Worm (Caenorhabditis elegans): ENCODE data around the gene gst-16.

The gst-16 gene

DNA sequence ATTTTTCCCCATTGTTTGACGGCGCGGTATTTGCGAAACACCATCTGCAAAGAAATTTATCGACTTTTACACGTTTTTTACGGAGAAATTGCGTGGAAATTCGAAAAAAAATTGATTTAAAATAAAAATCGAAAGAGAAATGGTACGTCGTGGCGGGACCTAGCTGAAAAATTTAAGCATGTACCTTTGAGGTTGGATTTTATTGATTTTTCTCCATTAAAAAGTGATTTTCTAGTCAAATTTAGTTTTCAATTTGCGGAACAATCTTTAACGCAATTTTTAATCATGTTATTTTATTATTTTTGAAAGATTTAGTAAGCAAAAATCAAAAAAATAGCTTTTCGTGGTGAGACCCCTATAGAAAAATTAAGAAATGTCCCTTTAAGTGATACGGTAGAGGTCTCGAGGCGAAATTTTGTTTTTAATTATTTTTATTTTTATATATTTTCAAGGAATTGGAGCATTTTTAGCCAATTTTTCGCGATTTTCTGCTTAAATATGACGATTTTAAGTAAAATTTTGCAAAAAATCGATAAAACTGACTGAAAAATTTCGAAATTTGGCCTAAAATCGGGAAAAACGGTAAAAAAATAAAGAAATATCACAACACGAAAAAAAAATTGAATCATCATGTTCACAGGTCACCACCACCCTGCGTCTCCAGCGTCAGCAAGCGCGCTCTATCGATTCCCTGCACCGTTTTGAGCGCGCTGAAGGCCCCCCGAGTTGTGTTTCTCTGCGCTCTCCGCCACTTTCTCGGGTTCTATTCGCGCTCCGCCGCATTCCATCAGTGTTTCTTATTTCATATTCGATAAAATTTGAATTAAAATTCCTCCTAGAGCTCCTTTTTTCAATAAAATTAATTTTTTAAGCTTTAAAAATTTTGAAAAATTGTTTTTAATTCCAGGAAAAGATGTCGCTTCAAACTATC lies 49.0 kb downstream of the gst-16 start, which contains the start of the genes mrpl-37 and lin-38 (continued):
- TF ChIP-seq lin-15B (tag; optimal IDR thresholded peaks at IDR 0.05) = peak; percentile 97
- TF ChIP-seq pqm-1 (tag; optimal IDR thresholded peaks at IDR 0.05) = no peak
- no peak for TF ChIP-seq nhr-84 (tag; optimal IDR thresholded peaks at IDR 0.05)
- no peak for TF ChIP-seq nhr-47 (tag; optimal IDR thresholded peaks at IDR 0.05)
- no peak for TF ChIP-seq pax-3 (tag; optimal IDR thresholded peaks at IDR 0.05)
- TF ChIP-seq hlh-4 (tag; optimal IDR thresholded peaks at IDR 0.05) = no peak
- TF ChIP-seq isw-1 (GFP tag; IDR thresholded peaks at IDR 0.05) = peak; percentile 32; the same call in 1 of the 2 replicates
- no peak for TF ChIP-seq C04F5.9 (tag; optimal IDR thresholded peaks at IDR 0.05)
- TF ChIP-seq lin-14 (GFP tag; optimal IDR thresholded peaks at IDR 0.05) = no peak
- peak; percentile 48 for TF ChIP-seq snpc-4 (tag; optimal IDR thresholded peaks at IDR 0.05)
- no peak for TF ChIP-seq elt-2 (tag; optimal IDR thresholded peaks at IDR 0.05)
- no peak for TF ChIP-seq nhr-20 (tag; optimal IDR thresholded peaks at IDR 0.05)
- TF ChIP-seq nhr-28 (tag; optimal IDR thresholded peaks at IDR 0.05) = no peak
- TF ChIP-seq ets-5 (GFP tag; IDR thresholded peaks at IDR 0.05) = no peak
- peak; percentile 65 for TF ChIP-seq lin-13 (GFP tag; optimal IDR thresholded peaks at IDR 0.05)
- TF ChIP-seq unc-130 (tag; optimal IDR thresholded peaks at IDR 0.05) = peak; percentile 60
- TF ChIP-seq nhr-90 (tag; optimal IDR thresholded peaks at IDR 0.05; ENCODE audit: poor library complexity) = peak; percentile 9
- no peak for TF ChIP-seq unc-62 (GFP tag; optimal IDR thresholded peaks at IDR 0.05)
- no peak for TF ChIP-seq nhr-71 (tag; optimal IDR thresholded peaks at IDR 0.05)
- TF ChIP-seq mab-9 (GFP tag; IDR thresholded peaks at IDR 0.05) = no peak
- TF ChIP-seq egl-27 (tag; optimal IDR thresholded peaks at IDR 0.05) = no peak
- TF ChIP-seq nhr-77 (tag; optimal IDR thresholded peaks at IDR 0.05) = peak; percentile 91
- TF ChIP-seq pag-3 (tag; optimal IDR thresholded peaks at IDR 0.05; ENCODE audit: borderline replicate concordance, insufficient read depth) = no peak
- no peak for TF ChIP-seq unc-30 (tag; optimal IDR thresholded peaks at IDR 0.05)
- TF ChIP-seq ceh-63 (GFP tag; optimal IDR thresholded peaks at IDR 0.05) = no peak
- no peak for TF ChIP-seq aly-2 (tag; optimal IDR thresholded peaks at IDR 0.05)
- TF ChIP-seq blmp-1 (tag; optimal IDR thresholded peaks at IDR 0.05) = peak; percentile 23
- no peak for TF ChIP-seq dsc-1 (tag; optimal IDR thresholded peaks at IDR 0.05)
- peak in 2 of 3 experiments; percentile 10 to 81 for TF ChIP-seq ceh-82 (tag; optimal IDR thresholded peaks at IDR 0.05)
- TF ChIP-seq fkh-4 (tag; optimal IDR thresholded peaks at IDR 0.05; ENCODE audit: borderline replicate concordance) = no peak
- no peak for TF ChIP-seq lin-39 (tag; optimal IDR thresholded peaks at IDR 0.05)
- no peak for TF ChIP-seq C34B4.2 (tag; optimal IDR thresholded peaks at IDR 0.05)
- TF ChIP-seq fkh-10 (GFP tag; optimal IDR thresholded peaks at IDR 0.05) = no peak

DNA sequence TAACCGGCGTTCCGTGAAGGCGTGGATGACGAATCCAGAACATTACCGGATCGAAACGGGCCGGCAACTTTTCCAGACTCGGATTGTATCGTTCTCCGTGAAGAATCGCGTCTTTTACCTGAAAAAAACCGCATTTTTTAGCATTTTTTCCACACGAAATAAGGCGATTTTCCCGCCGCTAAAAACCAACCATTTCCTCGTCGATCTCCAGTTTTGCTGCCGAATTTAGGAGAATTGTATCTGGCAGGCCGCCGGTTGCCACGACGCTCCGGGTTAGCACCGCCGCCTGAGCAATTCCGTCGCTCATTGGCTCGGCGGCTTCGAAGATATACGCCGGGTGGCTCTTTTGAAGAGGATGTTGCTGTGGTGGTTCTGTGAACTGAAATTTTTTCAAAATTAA lies 49.8 kb downstream of the gst-16 start:
- TF ChIP-seq unc-130 (tag; optimal IDR thresholded peaks at IDR 0.05) = no peak
- TF ChIP-seq efl-1 (optimal IDR thresholded peaks at IDR 0.05) = no peak
- peak in 1 of 2 experiments; percentile 64 for TF ChIP-seq efl-1 (GFP tag; optimal IDR thresholded peaks at IDR 0.05 in 1 of 2)
- TF ChIP-seq mef-2 (tag; optimal IDR thresholded peaks at IDR 0.05) = no peak
- TF ChIP-seq jun-1 (tag; optimal IDR thresholded peaks at IDR 0.05) = no peak

Measured in whole organism, L1 larva.